Fruit fly (Drosophila melanogaster): ENCODE measurements around the gene Pdp1.

dm6 chr3L:7809289-7810099, 57.7 kb downstream of the Pdp1 start, which contains the start of gene CG32369:
- peak; percentile 87 for TF ChIP-seq CG11617 (GFP tag; optimal IDR thresholded peaks at IDR 0.05)
- peak; percentile 86 for TF ChIP-seq CG12768 (GFP tag; optimal IDR thresholded peaks at IDR 0.05)
- TF ChIP-seq cic (GFP tag; optimal IDR thresholded peaks at IDR 0.05), result peak; percentile 87
- peak; percentile 12 for TF ChIP-seq pad (GFP tag; optimal IDR thresholded peaks at IDR 0.05)
- no peak for TF ChIP-seq Hr96 (GFP tag; optimal IDR thresholded peaks at IDR 0.05)
- no peak for TF ChIP-seq CG5204 (GFP tag; optimal IDR thresholded peaks at IDR 0.05)
- peak; percentile 97 for TF ChIP-seq kay (GFP tag; ENCODE audit: borderline replicate concordance)
- TF ChIP-seq cnc (optimal IDR thresholded peaks at IDR 0.05), result no peak
- peak; percentile 14 for TF ChIP-seq Clk (GFP tag; optimal IDR thresholded peaks at IDR 0.05)
- TF ChIP-seq CG33017 (tag; optimal IDR thresholded peaks at IDR 0.05), result peak; percentile 61
- TF ChIP-seq CG7101 (tag; optimal IDR thresholded peaks at IDR 0.05), result peak; percentile 49
- peak; percentile 81 for TF ChIP-seq tj (GFP tag; optimal IDR thresholded peaks at IDR 0.05)
- peak; percentile 87 for TF ChIP-seq Mnt (GFP tag; optimal IDR thresholded peaks at IDR 0.05)

Data from whole organism, adult.